Fruit fly (Drosophila melanogaster): ENCODE data around the gene Arfrp1.

The Arfrp1 gene

DNA sequence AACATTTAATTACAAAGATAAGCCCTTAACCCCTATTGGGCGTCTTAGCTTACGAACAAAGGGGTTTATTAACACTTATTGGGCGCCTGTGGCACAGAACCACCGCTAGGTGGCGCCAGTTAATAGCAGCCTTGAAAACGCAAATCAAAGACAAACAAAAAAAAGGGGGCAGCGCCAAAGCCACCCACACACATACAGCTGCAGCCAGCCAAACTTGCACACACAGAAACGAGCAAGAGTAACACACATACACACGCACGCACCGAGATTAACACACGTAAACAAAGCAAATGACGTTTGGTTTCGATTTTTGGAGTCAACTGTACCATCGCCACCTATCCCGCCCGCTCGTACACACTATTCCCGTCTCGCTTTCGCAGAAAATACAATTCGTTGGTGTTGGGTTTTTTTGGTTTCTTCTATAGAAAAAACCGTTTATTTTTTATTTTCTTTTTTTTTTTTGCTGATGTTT lies 45.3 kb downstream of the Arfrp1 start (continued):
- TF ChIP-seq dysf (GFP tag; IDR thresholded peaks at IDR 0.05), result peak; percentile 34; the same call in 1 of the 3 replicates
- TF ChIP-seq CG10147 (GFP tag; optimal IDR thresholded peaks at IDR 0.05), result no peak
- TF ChIP-seq CG9437 (GFP tag; optimal IDR thresholded peaks at IDR 0.05), result no peak
- TF ChIP-seq CG3065 (GFP tag; optimal IDR thresholded peaks at IDR 0.05), result peak; percentile 12
- TF ChIP-seq Atf3 (GFP tag; optimal IDR thresholded peaks at IDR 0.05), result no peak
- no peak for TF ChIP-seq grn (GFP tag; optimal IDR thresholded peaks at IDR 0.05)
- TF ChIP-seq mam (GFP tag; optimal IDR thresholded peaks at IDR 0.05), result no peak
- no peak for TF ChIP-seq Dref (GFP tag; IDR thresholded peaks at IDR 0.05)
- TF ChIP-seq crc (GFP tag; optimal IDR thresholded peaks at IDR 0.05), result no peak
- no peak for TF ChIP-seq Sox100B (GFP tag; optimal IDR thresholded peaks at IDR 0.05)
- no peak for TF ChIP-seq Dip3 (GFP tag; optimal IDR thresholded peaks at IDR 0.05)
- peak; percentile 6 for TF ChIP-seq Dad (GFP tag; optimal IDR thresholded peaks at IDR 0.05)
- TF ChIP-seq CG15269 (tag; optimal IDR thresholded peaks at IDR 0.05), result no peak
- TF ChIP-seq fu2 (GFP tag; optimal IDR thresholded peaks at IDR 0.05), result no peak
- TF ChIP-seq Chrac-16 (GFP tag; optimal IDR thresholded peaks at IDR 0.05), result peak; percentile 24
- peak; percentile 71 for TF ChIP-seq CG10959 (GFP tag; IDR thresholded peaks at IDR 0.05)
- TF ChIP-seq PHDP (tag; optimal IDR thresholded peaks at IDR 0.05), result peak; percentile 54
- TF ChIP-seq CG10543 (GFP tag; optimal IDR thresholded peaks at IDR 0.05), result peak; percentile 68
- peak; percentile 3 for TF ChIP-seq HHEX (GFP tag; optimal IDR thresholded peaks at IDR 0.05)
- peak; percentile 27 for TF ChIP-seq CG2116 (GFP tag; optimal IDR thresholded peaks at IDR 0.05)
- TF ChIP-seq CG34376 (GFP tag; optimal IDR thresholded peaks at IDR 0.05), result peak; percentile 59
- TF ChIP-seq Med (GFP tag), result peak; percentile 81
- TF ChIP-seq CG8089 (GFP tag; optimal IDR thresholded peaks at IDR 0.05), result peak; percentile 14
- TF ChIP-seq Hr3 (GFP tag; optimal IDR thresholded peaks at IDR 0.05), result peak; percentile 17
- TF ChIP-seq trem (tag; optimal IDR thresholded peaks at IDR 0.05), result peak; percentile 41
- peak; percentile 69; the same call in 1 of the 2 replicates for TF ChIP-seq Dip2 (GFP tag; IDR thresholded peaks at IDR 0.05)
- TF ChIP-seq CG10209 (GFP tag; optimal IDR thresholded peaks at IDR 0.05), result no peak
- TF ChIP-seq Usf (GFP tag; optimal IDR thresholded peaks at IDR 0.05), result no peak
- TF ChIP-seq CG7357 (GFP tag; IDR thresholded peaks at IDR 0.05), result no peak
- peak; percentile 27 for TF ChIP-seq CG4282 (GFP tag; optimal IDR thresholded peaks at IDR 0.05)
- no peak for TF ChIP-seq CG11085 (GFP tag; IDR thresholded peaks at IDR 0.05)
- TF ChIP-seq CG7372 (GFP tag; IDR thresholded peaks at IDR 0.05), result no peak
- TF ChIP-seq Gug (GFP tag; IDR thresholded peaks at IDR 0.05), result no peak
- TF ChIP-seq Asciz (GFP tag; optimal IDR thresholded peaks at IDR 0.05), result no peak
- TF ChIP-seq lov (optimal IDR thresholded peaks at IDR 0.05), result no peak
- TF ChIP-seq lov (GFP tag; IDR thresholded peaks at IDR 0.05), result 0 out of 3 replicates have a peak, but pooled peaks have one; percentile 23
- TF ChIP-seq vnd (GFP tag; IDR thresholded peaks at IDR 0.05; ENCODE audit: partially characterized antibody), result no peak
- TF ChIP-seq CG11696 (GFP tag; IDR thresholded peaks at IDR 0.05), result 0 out of 2 replicates have a peak, but pooled peaks have one; percentile 29
- peak; percentile 12 for TF ChIP-seq CrebB (tag; optimal IDR thresholded peaks at IDR 0.05)
- 0 out of 2 replicates have a peak, but pooled peaks have one; percentile 11 for TF ChIP-seq stc (GFP tag; IDR thresholded peaks at IDR 0.05)
- peak; percentile 36 for TF ChIP-seq CG5180 (GFP tag; optimal IDR thresholded peaks at IDR 0.05)
- no peak for TF ChIP-seq CG4730 (GFP tag; IDR thresholded peaks at IDR 0.05)
- peak; percentile 57 for TF ChIP-seq CG13624 (GFP tag; optimal IDR thresholded peaks at IDR 0.05)
- no peak for TF ChIP-seq tx (GFP tag; optimal IDR thresholded peaks at IDR 0.05)
- no peak for TF ChIP-seq CG12071 (GFP tag; optimal IDR thresholded peaks at IDR 0.05)
- no peak for TF ChIP-seq CG17568 (GFP tag; optimal IDR thresholded peaks at IDR 0.05)
- no peak for TF ChIP-seq lab (GFP tag; optimal IDR thresholded peaks at IDR 0.05)
- TF ChIP-seq esg (GFP tag; conservative IDR thresholded peaks at IDR 0.05), result no peak
- TF ChIP-seq emc (GFP tag; optimal IDR thresholded peaks at IDR 0.05), result no peak
- no peak for TF ChIP-seq HLHmδ (GFP tag; optimal IDR thresholded peaks at IDR 0.05)
- no peak for TF ChIP-seq CG13775 (GFP tag; optimal IDR thresholded peaks at IDR 0.05)

Data from whole organism, embryonic.